Worm (Caenorhabditis elegans): ENCODE measurements around the gene lipl-5.

ce11 chrV:356959-357702, 28.4 kb upstream of the lipl-5 start:
- TF ChIP-seq ama-1 (optimal IDR thresholded peaks at IDR 0.05) (no peak), ztf-11 (tag; optimal IDR thresholded peaks at IDR 0.05) (no peak), Y5F2A.4 (GFP tag; optimal IDR thresholded peaks at IDR 0.05) (no peak), aly-2 (tag; optimal IDR thresholded peaks at IDR 0.05) (no peak), jun-1 (tag; optimal IDR thresholded peaks at IDR 0.05) (no peak), dpl-1 (GFP tag; optimal IDR thresholded peaks at IDR 0.05) (no peak), ZK546.5 (tag; optimal IDR thresholded peaks at IDR 0.05) (no peak)
